Worm (Caenorhabditis elegans): ENCODE data around the gene srd-67.

DNA sequence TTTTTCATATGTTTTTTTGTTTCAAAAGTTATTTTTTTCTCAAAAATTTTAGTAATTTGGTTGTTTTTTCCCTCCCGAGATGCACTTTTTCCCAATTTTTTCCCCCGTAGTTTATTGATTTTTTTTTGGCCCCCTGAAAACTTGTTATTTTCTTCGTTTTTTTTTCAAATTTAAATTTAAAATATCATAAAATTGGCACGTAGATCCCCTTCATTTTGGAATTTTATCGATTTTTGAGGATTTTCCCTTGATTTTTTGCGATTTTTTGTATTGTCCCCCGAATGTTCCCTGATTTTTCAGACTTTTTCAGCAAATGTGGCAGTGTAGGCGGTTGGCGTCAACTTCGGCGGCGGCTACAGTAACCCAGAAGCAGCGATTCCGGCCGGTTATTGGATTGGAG lies 47.9 kb downstream of the srd-67 start, which contains the start of gene C39B5.6:
- TF ChIP-seq him-1 (tag; optimal IDR thresholded peaks at IDR 0.05) (no peak), dao-5 (tag; optimal IDR thresholded peaks at IDR 0.05) (no peak)

Data from whole organism, L4/young adult.